Worm (Caenorhabditis elegans) whole organism, L2 larva: ENCODE data around the gene eif-3.B.
A peak's percentile ranks its signal among the peaks of the same experiment; 100 is the strongest.

Experiments used
- C34F6.9 ChIP-seq: fragments of 150-350 bp; optimal IDR thresholded peaks from 2 replicates; lab custom pipeline; 2014; ENCODE audit warnings: missing biosample characterization, missing genetic modification characterization
- F13H6.1 ChIP-seq: sonication (generic microtip); optimal IDR thresholded peaks from 2 replicates; lab custom pipeline; 2016; ENCODE audit warnings: missing genetic modification characterization, missing compliant biosample characterization
- R02D3.7 ChIP-seq: fragments of 150-350 bp; optimal IDR thresholded peaks from 2 replicates; lab custom pipeline; 2014; ENCODE audit warnings: missing biosample characterization, missing genetic modification characterization
- ZK546.5 ChIP-seq: sonication (generic microtip); optimal IDR thresholded peaks from 2 replicates; lab custom pipeline; 2017; ENCODE audit warnings: missing biosample characterization, missing genetic modification characterization
- aly-2 ChIP-seq: fragments of 150-350 bp; optimal IDR thresholded peaks from 2 replicates; lab custom pipeline; 2014; ENCODE audit warnings: missing biosample characterization, missing genetic modification characterization
- blmp-1 ChIP-seq: sonication (generic microtip); optimal IDR thresholded peaks from 2 replicates; lab custom pipeline; 2017; ENCODE audit warnings: missing genetic modification characterization, mild to moderate bottlenecking, missing compliant biosample characterization, antibody characterized with exemption, moderate library complexity; ENCODE audit not compliant: insufficient read depth
- ceh-16 ChIP-seq: fragments of 150-350 bp; optimal IDR thresholded peaks from 2 replicates; lab custom pipeline; 2014; ENCODE audit warnings: missing biosample characterization, missing genetic modification characterization
- crh-2 ChIP-seq: sonication (generic microtip); optimal IDR thresholded peaks from 2 replicates; lab custom pipeline; 2017; ENCODE audit warnings: missing biosample characterization, missing genetic modification characterization
- dmd-4 ChIP-seq: sonication (generic microtip); optimal IDR thresholded peaks from 2 replicates; lab custom pipeline; 2017; ENCODE audit warnings: missing biosample characterization, missing genetic modification characterization
- egl-27 ChIP-seq: sonication (generic microtip); optimal IDR thresholded peaks from 3 replicates; lab custom pipeline; 2017; ENCODE audit warnings: missing biosample characterization, missing genetic modification reagents, missing genetic modification characterization
- elt-1 ChIP-seq: fragments of 150-350 bp; optimal IDR thresholded peaks from 2 replicates; lab custom pipeline; 2014; ENCODE audit warnings: missing biosample characterization, missing genetic modification characterization
- elt-3 ChIP-seq: sonication (generic microtip); optimal IDR thresholded peaks from 2 replicates; lab custom pipeline; 2017; ENCODE audit warnings: missing biosample characterization, missing genetic modification characterization
- fos-1 ChIP-seq: fragments of 150-350 bp; optimal IDR thresholded peaks from 2 replicates; lab custom pipeline; 2014; ENCODE audit warnings: missing biosample characterization, missing genetic modification characterization
- lin-11 ChIP-seq: fragments of 150-350 bp; sonication (generic microtip); optimal IDR thresholded peaks from 2 replicates; lab custom pipeline; 2014; ENCODE audit warnings: missing biosample characterization, missing genetic modification characterization, inconsistent platforms, mixed read lengths
- lin-13 ChIP-seq: fragments of 150-350 bp; optimal IDR thresholded peaks from 2 replicates; lab custom pipeline; 2014; ENCODE audit warnings: missing biosample characterization, missing genetic modification reagents, missing genetic modification characterization
- lsy-2 ChIP-seq, 2 experiments: fragments of 150-350 bp in 1 of 2; sonication (generic microtip) in 1 of 2; optimal IDR thresholded peaks; 2 replicates each; lab custom pipeline; 2014 to 2017; ENCODE audit warnings: missing biosample characterization in 2 of 2, missing genetic modification characterization in 2 of 2
- mab-5 ChIP-seq: fragments of 150-350 bp; optimal IDR thresholded peaks from 2 replicates; lab custom pipeline; 2014; ENCODE audit warnings: missing biosample characterization, missing genetic modification characterization
- mdl-1 ChIP-seq, 2 experiments: fragments of 150-350 bp in 1 of 2; sonication (generic microtip) in 1 of 2; optimal IDR thresholded peaks; 2 replicates each; lab custom pipeline; 2017; ENCODE audit warnings: missing biosample characterization in 2 of 2, missing genetic modification characterization in 2 of 2
- nhr-11 ChIP-seq: fragments of 150-350 bp; optimal IDR thresholded peaks from 2 replicates; lab custom pipeline; 2014; ENCODE audit warnings: missing biosample characterization, missing genetic modification characterization
- nhr-12 ChIP-seq: fragments of 150-350 bp; optimal IDR thresholded peaks from 2 replicates; lab custom pipeline; 2014; ENCODE audit warnings: missing biosample characterization, missing genetic modification characterization
- nhr-129 ChIP-seq: fragments of 150-350 bp; optimal IDR thresholded peaks from 2 replicates; lab custom pipeline; 2014; ENCODE audit warnings: missing biosample characterization, missing genetic modification characterization
- nhr-21 ChIP-seq: fragments of 150-350 bp; optimal IDR thresholded peaks from 2 replicates; lab custom pipeline; 2014; ENCODE audit warnings: missing biosample characterization, missing genetic modification characterization
- nhr-23 ChIP-seq: fragments of 150-350 bp; optimal IDR thresholded peaks from 2 replicates; lab custom pipeline; 2014; ENCODE audit warnings: missing biosample characterization, missing genetic modification reagents, missing genetic modification characterization
- nhr-237 ChIP-seq: fragments of 150-350 bp; optimal IDR thresholded peaks from 2 replicates; lab custom pipeline; 2014; ENCODE audit warnings: missing biosample characterization, missing genetic modification characterization
- nhr-25 ChIP-seq: fragments of 150-350 bp; sonication (generic microtip); optimal IDR thresholded peaks from 3 replicates; lab custom pipeline; 2014; ENCODE audit warnings: missing biosample characterization, missing genetic modification characterization
- nhr-6 ChIP-seq: fragments of 150-350 bp; optimal IDR thresholded peaks from 2 replicates; lab custom pipeline; 2014; ENCODE audit warnings: missing biosample characterization, missing genetic modification characterization
- peb-1 ChIP-seq: fragments of 150-350 bp; optimal IDR thresholded peaks from 2 replicates; lab custom pipeline; 2014; ENCODE audit warnings: missing biosample characterization, missing genetic modification characterization
- sem-4 ChIP-seq: fragments of 150-350 bp; optimal IDR thresholded peaks from 2 replicates; lab custom pipeline; 2014; ENCODE audit warnings: missing biosample characterization, missing genetic modification reagents, missing genetic modification characterization
- skn-1 ChIP-seq: sonication (generic microtip); optimal IDR thresholded peaks from 2 replicates; lab custom pipeline; 2017; ENCODE audit warnings: missing biosample characterization, missing genetic modification characterization
- sma-3 ChIP-seq: sonication (generic microtip); optimal IDR thresholded peaks from 2 replicates; lab custom pipeline; 2016; ENCODE audit warnings: missing genetic modification reagents, missing genetic modification characterization, missing compliant biosample characterization
- sma-9 ChIP-seq, 2 experiments: fragments of 150-350 bp in 1 of 2; sonication (generic microtip) in 1 of 2; optimal IDR thresholded peaks; 2 replicates each; lab custom pipeline; 2014 to 2016; ENCODE audit warnings: missing genetic modification characterization in 2 of 2, mild to moderate bottlenecking in 1 of 2, missing biosample characterization in 1 of 2, missing compliant biosample characterization in 1 of 2, missing genetic modification reagents in 1 of 2, moderate library complexity in 1 of 2
- snpc-4 ChIP-seq: fragments of 150-350 bp; optimal IDR thresholded peaks from 2 replicates; lab custom pipeline; 2014; ENCODE audit warnings: missing biosample characterization, missing genetic modification characterization
- unc-62 ChIP-seq: fragments of 150-350 bp; optimal IDR thresholded peaks from 2 replicates; lab custom pipeline; 2014; ENCODE audit warnings: missing biosample characterization, missing genetic modification reagents, missing genetic modification characterization
- ztf-1 ChIP-seq: fragments of 200-800 bp; sonication (Bioruptor generic); conservative IDR thresholded peaks from 2 replicates; pipeline ENCODE4 v1.3.6; 2022; ENCODE audit warnings: missing genetic modification characterization, missing compliant biosample characterization
- ztf-11 ChIP-seq: sonication (generic microtip); optimal IDR thresholded peaks from 2 replicates; lab custom pipeline; 2017; ENCODE audit warnings: missing biosample characterization, missing genetic modification characterization
- ztf-4 ChIP-seq: fragments of 150-350 bp; optimal IDR thresholded peaks from 2 replicates; lab custom pipeline; 2014; ENCODE audit warnings: missing biosample characterization, missing genetic modification characterization

Gene eif-3.B

ce11 chrII:14825413-14825812 lies 30.2 kb downstream of the eif-3.B start:
- no peak for TF ChIP-seq nhr-11
- no peak for TF ChIP-seq sem-4 (tag; lab: Kevin White, UChicago)
- TF ChIP-seq blmp-1 (tag; lab: Kevin White, UChicago), result no peak
- no peak for TF ChIP-seq peb-1
- TF ChIP-seq nhr-129 (tag; lab: Kevin White, UChicago), result no peak
- no peak for TF ChIP-seq ztf-11 (tag; lab: Kevin White, UChicago)
- peak; percentile 68 for TF ChIP-seq nhr-21 (tag; lab: Kevin White, UChicago)
- no peak for TF ChIP-seq mab-5 (tag; lab: Kevin White, UChicago)
- peak; percentile 1 for TF ChIP-seq fos-1 (tag; lab: Kevin White, UChicago)
- TF ChIP-seq elt-3, result no peak
- no peak for TF ChIP-seq R02D3.7 (tag; lab: Kevin White, UChicago)
- no peak for TF ChIP-seq ZK546.5
- peak; percentile 36 for TF ChIP-seq sma-9 (GFP tag; optimal IDR thresholded peaks at IDR 0.05; lab: Kevin White, UChicago)
- no peak for TF ChIP-seq sma-9 (tag; optimal IDR thresholded peaks at IDR 0.05; lab: Kevin White, UChicago)
- TF ChIP-seq sma-3 (GFP tag; lab: Kevin White, UChicago), result no peak
- TF ChIP-seq lin-11, result no peak

- TF ChIP-seq nhr-23 (tag; lab: Kevin White, UChicago) (no peak), dmd-4 (tag; lab: Kevin White, UChicago) (no peak), elt-1 (no peak), nhr-25 (no peak), mab-5 (tag; lab: Kevin White, UChicago) (no peak), nhr-21 (tag; lab: Kevin White, UChicago) (no peak), egl-27 (tag; lab: Kevin White, UChicago) (no peak), aly-2 (no peak), ztf-4 (tag; lab: Kevin White, UChicago) (no peak), unc-62 (no peak), F13H6.1 (tag; lab: Kevin White, UChicago) (no peak)
Observed at ce11 chrII:14832055-14832454, 36.9 kb downstream of the eif-3.B start.

DNA sequence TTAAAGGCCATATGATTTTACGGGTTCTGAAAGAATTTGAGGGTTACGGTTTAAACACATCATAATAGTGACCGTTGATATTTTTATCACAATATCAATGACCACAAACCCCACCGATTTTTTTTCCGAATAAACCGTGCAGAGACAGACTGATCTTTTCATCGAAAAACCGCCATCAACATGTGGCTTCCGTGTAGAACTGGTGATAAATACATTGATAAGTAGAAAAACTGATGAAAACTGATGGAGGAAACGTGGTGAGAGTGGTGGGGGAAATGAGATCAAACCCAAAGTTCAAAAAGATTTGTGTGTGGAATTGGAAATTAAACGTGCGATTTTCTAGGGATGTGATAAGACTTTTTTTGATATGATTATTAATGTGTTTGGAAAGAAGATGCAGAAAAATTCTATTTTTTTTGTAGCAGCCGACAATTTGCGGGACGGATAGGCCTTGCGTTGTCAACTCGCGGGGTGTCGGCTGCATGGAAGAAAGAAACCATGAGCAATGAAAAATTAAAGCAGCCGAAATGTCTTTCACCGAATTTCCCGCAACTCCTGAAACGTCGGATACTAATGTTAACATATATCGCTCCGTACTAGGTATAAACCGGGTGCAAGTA lies 43.5 kb downstream of the eif-3.B start:
- no peak for TF ChIP-seq mdl-1 (tag; optimal IDR thresholded peaks at IDR 0.05; lab: Kevin White, UChicago)
- TF ChIP-seq C34F6.9, result no peak
- peak; percentile 33 for TF ChIP-seq nhr-25
- TF ChIP-seq nhr-21 (tag; lab: Kevin White, UChicago), result peak; percentile 72
- no peak for TF ChIP-seq nhr-23 (tag; lab: Kevin White, UChicago)
- TF ChIP-seq fos-1 (tag; lab: Kevin White, UChicago), result peak; percentile 39
- peak; percentile 80 for TF ChIP-seq sma-9 (GFP tag; optimal IDR thresholded peaks at IDR 0.05; lab: Kevin White, UChicago)
- no peak for TF ChIP-seq sma-9 (tag; optimal IDR thresholded peaks at IDR 0.05; lab: Kevin White, UChicago)
- peak; percentile 16 for TF ChIP-seq sma-3 (GFP tag; lab: Kevin White, UChicago)
- peak; percentile 51 for TF ChIP-seq snpc-4 (tag; lab: Kevin White, UChicago)

- TF ChIP-seq lsy-2 (tag; optimal IDR thresholded peaks at IDR 0.05; lab: Kevin White, UChicago), result peak in 1 of 2 experiments; percentile 81
- peak; percentile 16 for TF ChIP-seq sma-9 (GFP tag; optimal IDR thresholded peaks at IDR 0.05; lab: Kevin White, UChicago)
- TF ChIP-seq sma-9 (tag; optimal IDR thresholded peaks at IDR 0.05; lab: Kevin White, UChicago), result no peak
- peak; percentile 39 for TF ChIP-seq nhr-129 (tag; lab: Kevin White, UChicago)
- TF ChIP-seq skn-1 (tag; lab: Kevin White, UChicago), result no peak
Observed at ce11 chrII:14841253-14841652, 46.0 kb downstream of the eif-3.B start.

DNA sequence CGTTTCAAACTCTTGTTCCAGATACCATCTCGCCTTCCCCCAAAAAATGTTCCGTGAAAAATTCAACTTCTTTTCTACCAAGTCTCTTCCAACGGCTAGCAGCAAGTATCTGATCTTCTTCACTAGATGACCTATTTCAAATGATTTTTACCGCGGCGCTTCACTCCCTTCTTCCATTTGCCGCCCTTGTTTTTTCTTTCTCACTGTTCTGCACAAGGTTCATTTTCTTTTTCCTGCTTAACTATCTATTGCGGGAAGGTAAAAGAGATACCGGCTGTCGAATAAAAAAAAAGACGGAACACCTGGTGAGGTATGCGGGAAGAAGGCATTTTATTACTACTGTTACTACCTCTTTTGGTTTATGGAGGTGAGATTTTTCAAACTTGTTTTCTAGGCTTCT lies 47.8 kb downstream of the eif-3.B start, which contains the start of gene cdh-7:
TSS of gene cdh-7 (plus strand) at position 214 of the 400 bp plus-strand sequence.
- TF ChIP-seq nhr-6 (tag; lab: Kevin White, UChicago) (no peak), R02D3.7 (tag; lab: Kevin White, UChicago) (no peak), crh-2 (tag; lab: Kevin White, UChicago) (no peak), ztf-4 (tag; lab: Kevin White, UChicago) (no peak), unc-62 (no peak), mdl-1 (tag; optimal IDR thresholded peaks at IDR 0.05; lab: Kevin White, UChicago) (no peak), nhr-11 (no peak), nhr-25 (no peak), sma-3 (GFP tag; lab: Kevin White, UChicago) (no peak), nhr-237 (tag; lab: Kevin White, UChicago) (no peak), ceh-16 (no peak), nhr-12 (tag; lab: Kevin White, UChicago) (no peak), ztf-1 (GFP tag; lab: Robert Waterston, UW) (no peak), mab-5 (tag; lab: Kevin White, UChicago) (no peak), lin-13 (GFP tag; lab: Kevin White, UChicago) (no peak)
